Worm (Caenorhabditis elegans) whole organism, L1 larva: ENCODE results near the gene ZK354.7.

Experiments
- C16A3.4 ChIP-seq: fragments of 150-350 bp; optimal IDR thresholded peaks from 2 replicates; lab custom pipeline; 2014; ENCODE audit warnings: missing biosample characterization, missing genetic modification characterization
- C34B4.2 ChIP-seq: sonication (generic microtip); optimal IDR thresholded peaks from 2 replicates; lab custom pipeline; 2017; ENCODE audit warnings: mild to moderate bottlenecking, missing genetic modification characterization, missing compliant biosample characterization
- F16B12.6 ChIP-seq: fragments of 150-350 bp; optimal IDR thresholded peaks from 2 replicates; lab custom pipeline; 2014; ENCODE audit warnings: missing biosample characterization, missing genetic modification characterization
- alr-1 ChIP-seq: fragments of 200-800 bp; sonication (Bioruptor generic); optimal IDR thresholded peaks from 2 replicates; lab custom pipeline; 2018; ENCODE audit warnings: borderline replicate concordance, mild to moderate bottlenecking, missing genetic modification characterization, missing compliant biosample characterization
- ama-1 ChIP-seq: fragments of 150-350 bp; optimal IDR thresholded peaks from 2 replicates; lab custom pipeline; 2014
- ceh-88 ChIP-seq: fragments of 200-800 bp; sonication (Bioruptor generic); IDR thresholded peaks from 2 replicates; pipeline ENCODE4 v1.3.6; 2022; ENCODE audit warnings: missing genetic modification characterization, missing compliant biosample characterization
- ceh-90 ChIP-seq: sonication (generic microtip); optimal IDR thresholded peaks from 2 replicates; lab custom pipeline; 2016; ENCODE audit warnings: missing genetic modification characterization, missing compliant biosample characterization
- dpl-1 ChIP-seq, 3 experiments: fragments of 150-350 bp in 2 of 3; sonication (generic microtip) in 1 of 3; optimal IDR thresholded peaks; 2 replicates each; lab custom pipeline; 2014 to 2017; ENCODE audit warnings: missing biosample characterization in 3 of 3, missing genetic modification characterization in 3 of 3, missing genetic modification reagents in 3 of 3
- dsc-1 ChIP-seq: sonication (generic microtip); optimal IDR thresholded peaks from 2 replicates; lab custom pipeline; 2016; ENCODE audit warnings: mild to moderate bottlenecking, missing genetic modification characterization, missing compliant biosample characterization
- efl-1 ChIP-seq, 4 experiments: fragments of 150-350 bp; optimal IDR thresholded peaks in 3 of 4; peaks in 1 of 4; 1 replicate in 1 of 4; 2 replicates in 3 of 4; lab custom pipeline; 2014; ENCODE audit warnings: missing biosample characterization in 2 of 4, missing genetic modification characterization in 2 of 4, missing genetic modification reagents in 2 of 4
- efl-3 ChIP-seq: fragments of 200-800 bp; sonication (Bioruptor generic); optimal IDR thresholded peaks from 2 replicates; lab custom pipeline; 2018; ENCODE audit warnings: mild to moderate bottlenecking, missing genetic modification characterization, missing compliant biosample characterization
- egl-13 ChIP-seq: sonication (generic microtip); optimal IDR thresholded peaks from 2 replicates; lab custom pipeline; 2016; ENCODE audit warnings: missing genotype, missing genetic modification reagents, missing genetic modification characterization, missing compliant biosample characterization
- egl-27 ChIP-seq, 2 experiments: fragments of 150-350 bp in 1 of 2; sonication (generic microtip); optimal IDR thresholded peaks; 3 replicates each; lab custom pipeline; 2017 to 2018; ENCODE audit warnings: missing biosample characterization in 2 of 2, missing genetic modification characterization in 2 of 2, missing genetic modification reagents in 2 of 2
- elt-2 ChIP-seq: sonication (generic microtip); optimal IDR thresholded peaks from 2 replicates; lab custom pipeline; 2016; ENCODE audit warnings: missing genetic modification characterization, mild to moderate bottlenecking, inconsistent platforms, missing compliant biosample characterization, missing genetic modification reagents
- elt-3 ChIP-seq, 6 experiments: fragments of 150-350 bp in 1 of 6; sonication (generic microtip); optimal IDR thresholded peaks; 2 replicates each; lab custom pipeline; 2017 to 2018; ENCODE audit warnings: missing biosample characterization in 6 of 6, missing genetic modification characterization in 6 of 6, inconsistent platforms in 1 of 6
- grh-1 ChIP-seq: fragments of 200-800 bp; sonication (Bioruptor generic); IDR thresholded peaks from 2 replicates; pipeline ENCODE4 v1.3.6; 2022; ENCODE audit warnings: missing genetic modification reagents, missing genetic modification characterization, missing compliant biosample characterization
- hlh-4 ChIP-seq: sonication (generic microtip); optimal IDR thresholded peaks from 2 replicates; lab custom pipeline; 2016; ENCODE audit warnings: mild to moderate bottlenecking, missing genetic modification characterization, missing compliant biosample characterization
- hpl-2 ChIP-seq: fragments of 150-350 bp; optimal IDR thresholded peaks from 2 replicates; lab custom pipeline; 2014; ENCODE audit warnings: missing biosample characterization, missing genetic modification reagents, missing genetic modification characterization
- irx-1 ChIP-seq: sonication (generic microtip); optimal IDR thresholded peaks from 2 replicates; lab custom pipeline; 2016; ENCODE audit warnings: missing genetic modification characterization, missing compliant biosample characterization
- lin-14 ChIP-seq: fragments of 200-800 bp; sonication (Bioruptor generic); optimal IDR thresholded peaks from 2 replicates; lab custom pipeline; 2018; ENCODE audit warnings: mild to moderate bottlenecking, missing genetic modification characterization, moderate library complexity, missing compliant biosample characterization
- lin-15B ChIP-seq: fragments of 150-350 bp; sonication (generic microtip); optimal IDR thresholded peaks from 3 replicates; lab custom pipeline; 2014; ENCODE audit warnings: missing biosample characterization, missing genetic modification characterization
- lin-35 ChIP-seq, 2 experiments: fragments of 150-350 bp; optimal IDR thresholded peaks; 2 replicates each; lab custom pipeline; 2014; ENCODE audit warnings: missing biosample characterization in 2 of 2, missing genetic modification characterization in 2 of 2, missing genetic modification reagents in 2 of 2
- lir-3 ChIP-seq: sonication (generic microtip); optimal IDR thresholded peaks from 2 replicates; lab custom pipeline; 2016; ENCODE audit warnings: mild to moderate bottlenecking, missing genetic modification characterization, moderate library complexity, missing compliant biosample characterization; ENCODE audit not compliant: poor library complexity
- lsy-2 ChIP-seq, 2 experiments: fragments of 150-350 bp; optimal IDR thresholded peaks; 2 replicates each; lab custom pipeline; 2014; ENCODE audit warnings: missing biosample characterization in 2 of 2, missing genetic modification characterization in 2 of 2
- mep-1 ChIP-seq: fragments of 150-350 bp; optimal IDR thresholded peaks from 2 replicates; lab custom pipeline; 2014; ENCODE audit warnings: missing biosample characterization, missing genetic modification characterization
- nhr-11 ChIP-seq: fragments of 150-350 bp; optimal IDR thresholded peaks from 2 replicates; lab custom pipeline; 2014; ENCODE audit warnings: missing biosample characterization, missing genetic modification characterization
- nhr-12 ChIP-seq: sonication (generic microtip); optimal IDR thresholded peaks from 2 replicates; lab custom pipeline; 2017; ENCODE audit warnings: missing biosample characterization, missing genetic modification characterization
- nhr-20 ChIP-seq: sonication (generic microtip); optimal IDR thresholded peaks from 2 replicates; lab custom pipeline; 2016; ENCODE audit warnings: mild to moderate bottlenecking, missing genetic modification characterization, missing compliant biosample characterization
- nhr-47 ChIP-seq: sonication (generic microtip); optimal IDR thresholded peaks from 2 replicates; lab custom pipeline; 2016; ENCODE audit warnings: mild to moderate bottlenecking, missing genetic modification characterization, moderate library complexity, missing compliant biosample characterization
- nhr-71 ChIP-seq: sonication (generic microtip); optimal IDR thresholded peaks from 2 replicates; lab custom pipeline; 2016; ENCODE audit warnings: mild to moderate bottlenecking, missing genetic modification characterization, moderate library complexity, missing compliant biosample characterization
- nhr-76 ChIP-seq: sonication (generic microtip); optimal IDR thresholded peaks from 2 replicates; lab custom pipeline; 2017; ENCODE audit warnings: missing biosample characterization, missing genetic modification characterization
- nhr-85 ChIP-seq: sonication (generic microtip); peaks from one replicate; lab custom pipeline; 2016; ENCODE audit warnings: missing genetic modification characterization, inconsistent platforms, missing compliant biosample characterization
- nhr-90 ChIP-seq: sonication (generic microtip); optimal IDR thresholded peaks from 2 replicates; lab custom pipeline; 2016; ENCODE audit warnings: mild to moderate bottlenecking, missing genetic modification characterization, missing compliant biosample characterization; ENCODE audit not compliant: poor library complexity
- pag-3 ChIP-seq: sonication (generic microtip); optimal IDR thresholded peaks from 2 replicates; lab custom pipeline; 2017; ENCODE audit warnings: missing genetic modification characterization, mild to moderate bottlenecking, missing compliant biosample characterization, antibody characterized with exemption, borderline replicate concordance; ENCODE audit not compliant: insufficient read depth
- pqm-1 ChIP-seq: sonication (generic microtip); optimal IDR thresholded peaks from 3 replicates; lab custom pipeline; 2017; ENCODE audit warnings: missing biosample characterization, missing genetic modification characterization
- rnt-1 ChIP-seq: sonication (generic microtip); optimal IDR thresholded peaks from 2 replicates; lab custom pipeline; 2016; ENCODE audit warnings: mild to moderate bottlenecking, missing genetic modification characterization, moderate library complexity, missing compliant biosample characterization
- skn-1 ChIP-seq: fragments of 150-350 bp; optimal IDR thresholded peaks from 2 replicates; lab custom pipeline; 2014; ENCODE audit warnings: missing biosample characterization, missing genetic modification characterization
- snpc-4 ChIP-seq: fragments of 150-350 bp; optimal IDR thresholded peaks from 2 replicates; lab custom pipeline; 2014; ENCODE audit warnings: missing biosample characterization, missing genetic modification characterization
- snu-23 ChIP-seq: sonication (generic microtip); optimal IDR thresholded peaks from 2 replicates; lab custom pipeline; 2016; ENCODE audit warnings: missing genetic modification characterization, missing compliant biosample characterization
- sox-4 ChIP-seq: sonication (generic microtip); optimal IDR thresholded peaks from 2 replicates; lab custom pipeline; 2016; ENCODE audit warnings: missing genetic modification characterization, missing compliant biosample characterization
- swsn-7 ChIP-seq: sonication (generic microtip); optimal IDR thresholded peaks from 2 replicates; lab custom pipeline; 2016; ENCODE audit warnings: missing genetic modification characterization, missing compliant biosample characterization
- unc-86 ChIP-seq: sonication (generic microtip); optimal IDR thresholded peaks from 2 replicates; lab custom pipeline; 2016; ENCODE audit warnings: missing genetic modification characterization, missing compliant biosample characterization
- unc-98 ChIP-seq: fragments of 200-800 bp; sonication (Bioruptor generic); IDR thresholded peaks from 2 replicates; pipeline ENCODE4 v1.3.6; 2022; ENCODE audit warnings: missing genetic modification characterization, missing compliant biosample characterization
- vab-15 ChIP-seq: sonication (generic microtip); optimal IDR thresholded peaks from 2 replicates; lab custom pipeline; 2017; ENCODE audit warnings: missing genotype, mild to moderate bottlenecking, missing genetic modification characterization, missing compliant biosample characterization
- ztf-11 ChIP-seq, 2 experiments: sonication (generic microtip); optimal IDR thresholded peaks; 2 replicates each; lab custom pipeline; 2016 to 2017; ENCODE audit warnings: missing genetic modification characterization in 2 of 2, missing biosample characterization in 1 of 2, missing compliant biosample characterization in 1 of 2
- ztf-4 ChIP-seq: fragments of 150-350 bp; optimal IDR thresholded peaks from 2 replicates; lab custom pipeline; 2014; ENCODE audit warnings: missing biosample characterization, missing genetic modification characterization

Gene ZK354.7

DNA sequence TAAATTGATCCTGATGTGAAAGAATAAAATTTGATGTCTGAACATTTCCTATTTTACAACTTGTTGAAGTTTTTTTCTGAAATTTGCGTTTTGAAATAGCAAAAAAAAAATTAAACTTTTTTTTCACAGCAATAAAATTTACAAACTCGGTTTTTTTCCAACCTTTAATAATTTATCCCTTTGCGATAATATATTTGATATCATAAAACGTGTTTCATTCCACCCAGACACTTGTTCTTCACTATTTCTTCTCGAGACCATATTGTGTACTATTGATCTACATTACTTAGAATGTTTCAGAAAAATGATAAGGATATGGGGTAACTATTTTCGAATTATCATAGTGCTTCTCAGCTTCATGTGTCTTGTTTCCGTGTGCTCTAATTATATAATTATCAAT is 23.2 kb upstream of the ZK354.7 start, which contains the start of gene Y4C6B.4:
Y4C6B.4 (plus strand) TSS at position 301 of the 400 bp plus-strand sequence.
- TF ChIP-seq ama-1: no peak
- TF ChIP-seq lir-3 (tag; lab: Kevin White, UChicago): no peak
- TF ChIP-seq snu-23 (GFP tag; lab: Kevin White, UChicago): no peak
- TF ChIP-seq dsc-1 (tag; lab: Kevin White, UChicago): no peak
- no peak for TF ChIP-seq ztf-11 (tag; optimal IDR thresholded peaks at IDR 0.05; lab: Kevin White, UChicago)
- no peak for TF ChIP-seq lin-35 (GFP tag; optimal IDR thresholded peaks at IDR 0.05; lab: Kevin White, UChicago)
- no peak for TF ChIP-seq hpl-2
- no peak for TF ChIP-seq swsn-7
- TF ChIP-seq nhr-20 (tag; lab: Kevin White, UChicago): no peak
- TF ChIP-seq pqm-1: no peak
- TF ChIP-seq nhr-71 (tag; lab: Kevin White, UChicago): no peak
- no peak for TF ChIP-seq hlh-4 (tag; lab: Kevin White, UChicago)
- TF ChIP-seq nhr-12 (tag; lab: Kevin White, UChicago): no peak
- TF ChIP-seq ztf-4: no peak
- TF ChIP-seq rnt-1 (tag; lab: Kevin White, UChicago): no peak

DNA sequence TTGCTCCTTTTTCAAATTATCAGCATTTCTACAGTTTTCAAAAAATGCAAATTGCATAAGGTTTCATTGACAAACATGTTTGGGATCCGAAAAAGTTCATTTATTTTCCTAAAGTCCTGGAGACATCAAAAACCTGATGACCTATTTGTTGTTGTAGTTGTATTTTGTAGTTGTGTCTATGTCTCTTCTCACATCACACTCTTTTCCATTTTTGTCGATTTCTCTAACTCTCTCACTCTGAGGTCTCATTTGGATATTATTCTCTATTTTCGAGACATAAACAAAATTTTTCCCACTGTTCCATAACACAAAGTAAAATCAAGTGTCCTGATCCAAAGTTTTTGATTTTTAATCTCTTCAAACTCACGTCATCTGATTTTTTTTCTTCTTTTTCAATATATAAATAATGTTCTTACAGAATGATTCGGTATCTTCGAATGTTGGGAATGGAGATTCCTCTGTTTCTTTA is 15.9 kb upstream of the ZK354.7 start, which contains the start of gene slc-46A:
slc-46A (plus strand) TSS at position 419 of the 469 bp plus-strand sequence.
- TF ChIP-seq pag-3 (tag; lab: Kevin White, UChicago) (no peak), mep-1 (tag; lab: Kevin White, UChicago) (peak; percentile 20), ama-1 (no peak), lin-35 (GFP tag; optimal IDR thresholded peaks at IDR 0.05; lab: Kevin White, UChicago) (peak in 1 of 2 experiments; percentile 37), sox-4 (tag; lab: Kevin White, UChicago) (no peak), swsn-7 (peak; percentile 24), F16B12.6 (tag; lab: Kevin White, UChicago) (no peak), snpc-4 (peak; percentile 51), nhr-20 (tag; lab: Kevin White, UChicago) (peak; percentile 43), efl-3 (no peak), nhr-85 (tag; lab: Kevin White, UChicago) (peak; percentile 77), efl-1 (optimal IDR thresholded peaks at IDR 0.05; lab: Kevin White, UChicago) (peak; percentile 49 to 50), efl-1 (GFP tag; optimal IDR thresholded peaks at IDR 0.05 in 1 of 2; lab: Kevin White, UChicago) (peak in 1 of 2 experiments; percentile 18), nhr-71 (tag; lab: Kevin White, UChicago) (peak; percentile 26), nhr-47 (tag; lab: Kevin White, UChicago) (no peak), unc-86 (no peak), dpl-1 (GFP tag; optimal IDR thresholded peaks at IDR 0.05; lab: Kevin White, UChicago) (peak in 2 of 3 experiments; percentile 0 to 8), elt-3 (tag; optimal IDR thresholded peaks at IDR 0.05; lab: Kevin White, UChicago) (peak in 1 of 6 experiments; percentile 8), lin-14 (GFP tag; lab: Kevin White, UChicago) (no peak), elt-2 (peak; percentile 2), lsy-2 (tag; optimal IDR thresholded peaks at IDR 0.05; lab: Kevin White, UChicago) (peak; percentile 20 to 24), ceh-90 (tag; lab: Kevin White, UChicago) (no peak)

DNA sequence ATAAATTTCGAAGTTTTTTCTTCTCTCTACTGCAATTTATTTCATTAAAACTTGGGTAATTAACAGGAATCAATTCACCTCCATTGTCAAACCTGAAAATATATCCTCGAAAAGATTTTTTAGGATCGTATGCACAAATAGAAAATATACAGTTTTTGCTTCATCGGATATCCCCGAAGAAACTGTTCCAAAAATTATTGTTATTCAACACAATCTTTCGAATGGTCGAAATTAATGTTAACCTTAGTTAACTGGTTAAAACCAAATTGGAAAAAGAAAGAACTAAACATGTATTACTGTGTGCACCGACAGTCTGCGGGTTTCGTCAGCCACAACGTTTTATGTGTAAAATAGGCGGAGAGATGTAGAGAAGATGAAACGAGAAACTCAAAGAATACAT is 14.2 kb upstream of the ZK354.7 start:
- peak in 1 of 6 experiments; percentile 62 for TF ChIP-seq elt-3 (tag; optimal IDR thresholded peaks at IDR 0.05; lab: Kevin White, UChicago)
- no peak for TF ChIP-seq C34B4.2 (tag; lab: Kevin White, UChicago)
- no peak for TF ChIP-seq lir-3 (tag; lab: Kevin White, UChicago)
- TF ChIP-seq nhr-11 (tag; lab: Kevin White, UChicago): no peak
- peak; percentile 66 for TF ChIP-seq nhr-20 (tag; lab: Kevin White, UChicago)
- no peak for TF ChIP-seq skn-1 (tag; lab: Kevin White, UChicago)
- TF ChIP-seq C16A3.4: peak; percentile 1
- peak; percentile 87 for TF ChIP-seq nhr-90 (tag; lab: Kevin White, UChicago)
- no peak for TF ChIP-seq egl-13 (tag; lab: Kevin White, UChicago)
- no peak for TF ChIP-seq egl-27 (tag; optimal IDR thresholded peaks at IDR 0.05; lab: Kevin White, UChicago)
- peak; percentile 22 for TF ChIP-seq mep-1 (tag; lab: Kevin White, UChicago)
- no peak for TF ChIP-seq vab-15 (tag; lab: Kevin White, UChicago)
- no peak for TF ChIP-seq alr-1 (tag; lab: Kevin White, UChicago)
- TF ChIP-seq ztf-11 (tag; optimal IDR thresholded peaks at IDR 0.05; lab: Kevin White, UChicago): no peak
- no peak for TF ChIP-seq unc-98 (GFP tag; lab: Robert Waterston, UW)
- TF ChIP-seq nhr-47 (tag; lab: Kevin White, UChicago): peak; percentile 59
- peak; percentile 64; the same call in 1 of the 2 replicates for TF ChIP-seq grh-1 (GFP tag; lab: Robert Waterston, UW)
- no peak for TF ChIP-seq lin-15B (tag; lab: Kevin White, UChicago)
- peak; percentile 97 for TF ChIP-seq snpc-4
- peak; percentile 52 for TF ChIP-seq ceh-88
- TF ChIP-seq efl-1 (optimal IDR thresholded peaks at IDR 0.05; lab: Kevin White, UChicago): peak; percentile 5 to 30
- TF ChIP-seq efl-1 (GFP tag; optimal IDR thresholded peaks at IDR 0.05 in 1 of 2; lab: Kevin White, UChicago): no peak
- TF ChIP-seq nhr-71 (tag; lab: Kevin White, UChicago): peak; percentile 70
- no peak for TF ChIP-seq nhr-76 (tag; lab: Kevin White, UChicago)
- no peak for TF ChIP-seq irx-1 (tag; lab: Kevin White, UChicago)
